Worm (Caenorhabditis elegans) whole organism, late embryonic: ENCODE results near the gene twk-10.
"Not testable (repeated sequence)": the region's sequence is repeated elsewhere in the genome, so short reads cannot be mapped to it uniquely, and the experiment has no call there.

Experiments
- C08G9.2 ChIP-seq: sonication (generic microtip); optimal IDR thresholded peaks from 2 replicates; lab custom pipeline; 2016; ENCODE audit warnings: mild to moderate bottlenecking, missing genetic modification characterization, moderate library complexity, missing compliant biosample characterization
- K02D7.2 ChIP-seq: sonication (generic microtip); optimal IDR thresholded peaks from 2 replicates; lab custom pipeline; 2017; ENCODE audit warnings: mild to moderate bottlenecking, missing genetic modification characterization, missing compliant biosample characterization
- Y22D7AL.16 ChIP-seq: sonication (generic microtip); optimal IDR thresholded peaks from 2 replicates; lab custom pipeline; 2016; ENCODE audit warnings: missing genetic modification characterization, missing compliant biosample characterization
- ceh-19 ChIP-seq: fragments of 200-800 bp; sonication (Bioruptor generic); optimal IDR thresholded peaks from 2 replicates; lab custom pipeline; 2018; ENCODE audit warnings: mild to moderate bottlenecking, missing genetic modification characterization, missing compliant biosample characterization
- ceh-24 ChIP-seq: sonication (generic microtip); optimal IDR thresholded peaks from 2 replicates; lab custom pipeline; 2016; ENCODE audit warnings: mild to moderate bottlenecking, missing genetic modification characterization, missing compliant biosample characterization
- ceh-30 ChIP-seq: fragments of 150-350 bp; optimal IDR thresholded peaks from 2 replicates; lab custom pipeline; 2014; ENCODE audit warnings: missing biosample characterization, missing genetic modification characterization
- ceh-31 ChIP-seq: sonication (generic microtip); optimal IDR thresholded peaks from 2 replicates; lab custom pipeline; 2016; ENCODE audit warnings: missing genetic modification characterization, missing compliant biosample characterization
- ceh-45 ChIP-seq: fragments of 200-800 bp; sonication (Bioruptor generic); IDR thresholded peaks from 2 replicates; pipeline ENCODE4 v1.3.6; 2022; ENCODE audit warnings: missing genetic modification reagents, missing genetic modification characterization, missing compliant biosample characterization
- ceh-48 ChIP-seq: sonication (generic microtip); optimal IDR thresholded peaks from 2 replicates; lab custom pipeline; 2016; ENCODE audit warnings: missing genetic modification characterization, inconsistent platforms, missing compliant biosample characterization
- ceh-6 ChIP-seq: fragments of 200-800 bp; sonication (Bioruptor generic); optimal IDR thresholded peaks from 2 replicates; lab custom pipeline; 2018; ENCODE audit warnings: mild to moderate bottlenecking, missing genetic modification characterization, missing compliant biosample characterization
- ceh-9 ChIP-seq: sonication (generic microtip); optimal IDR thresholded peaks from 2 replicates; lab custom pipeline; 2016; ENCODE audit warnings: mild to moderate bottlenecking, missing genetic modification characterization, inconsistent platforms, missing compliant biosample characterization
- che-1 ChIP-seq: sonication (generic microtip); optimal IDR thresholded peaks from 2 replicates; lab custom pipeline; 2016; ENCODE audit warnings: mild to moderate bottlenecking, missing genetic modification characterization, missing compliant biosample characterization
- dmd-4 ChIP-seq: sonication (generic microtip); optimal IDR thresholded peaks from 2 replicates; lab custom pipeline; 2016; ENCODE audit warnings: borderline replicate concordance, missing genetic modification characterization, missing compliant biosample characterization
- elt-2 ChIP-seq: sonication (generic microtip); optimal IDR thresholded peaks from 2 replicates; lab custom pipeline; 2016; ENCODE audit warnings: missing genetic modification reagents, missing genetic modification characterization, missing compliant biosample characterization
- elt-4 ChIP-seq: sonication (generic microtip); optimal IDR thresholded peaks from 2 replicates; lab custom pipeline; 2016; ENCODE audit warnings: missing genetic modification characterization, missing compliant biosample characterization
- ets-4 ChIP-seq: sonication (generic microtip); optimal IDR thresholded peaks from 2 replicates; lab custom pipeline; 2016; ENCODE audit warnings: missing genetic modification characterization, missing compliant biosample characterization
- eyg-1 ChIP-seq: sonication (generic microtip); optimal IDR thresholded peaks from 2 replicates; lab custom pipeline; 2016; ENCODE audit warnings: missing genotype, missing genetic modification characterization, missing compliant biosample characterization
- fax-1 ChIP-seq: sonication (generic microtip); optimal IDR thresholded peaks from 2 replicates; lab custom pipeline; 2016; ENCODE audit warnings: missing genotype, missing genetic modification characterization, missing compliant biosample characterization
- fkh-10 ChIP-seq: fragments of 150-350 bp; optimal IDR thresholded peaks from 2 replicates; lab custom pipeline; 2014; ENCODE audit warnings: missing biosample characterization, missing genetic modification reagents, missing genetic modification characterization
- fkh-6 ChIP-seq: sonication (generic microtip); optimal IDR thresholded peaks from 2 replicates; lab custom pipeline; 2016; ENCODE audit warnings: missing genetic modification characterization, missing compliant biosample characterization
- gmeb-2 ChIP-seq: sonication (generic microtip); optimal IDR thresholded peaks from 2 replicates; lab custom pipeline; 2016; ENCODE audit warnings: missing genetic modification characterization, inconsistent platforms, missing compliant biosample characterization
- hlh-13 ChIP-seq: fragments of 200-800 bp; sonication (Bioruptor generic); optimal IDR thresholded peaks from 2 replicates; lab custom pipeline; 2018; ENCODE audit warnings: mild to moderate bottlenecking, missing genetic modification characterization, missing compliant biosample characterization
- hlh-30 ChIP-seq: sonication (generic microtip); optimal IDR thresholded peaks from 2 replicates; lab custom pipeline; 2017; ENCODE audit warnings: antibody characterized with exemption, missing genetic modification characterization, missing compliant biosample characterization; ENCODE audit not compliant: insufficient read depth
- lim-6 ChIP-seq: sonication (generic microtip); optimal IDR thresholded peaks from 2 replicates; lab custom pipeline; 2016; ENCODE audit warnings: missing genetic modification characterization, missing compliant biosample characterization
- lin-11 ChIP-seq: fragments of 200-800 bp; sonication (Bioruptor generic); optimal IDR thresholded peaks from 2 replicates; lab custom pipeline; 2018; ENCODE audit warnings: mild to moderate bottlenecking, missing genetic modification characterization, missing compliant biosample characterization
- mec-3 ChIP-seq: sonication (generic microtip); optimal IDR thresholded peaks from 2 replicates; lab custom pipeline; 2016; ENCODE audit warnings: borderline replicate concordance, missing genetic modification characterization, missing compliant biosample characterization
- nfya-1 ChIP-seq: sonication (generic microtip); optimal IDR thresholded peaks from 2 replicates; lab custom pipeline; 2017; ENCODE audit warnings: missing genetic modification characterization, mild to moderate bottlenecking, missing compliant biosample characterization, antibody characterized with exemption, moderate library complexity
- odd-2 ChIP-seq: sonication (generic microtip); optimal IDR thresholded peaks from 2 replicates; lab custom pipeline; 2017; ENCODE audit warnings: antibody characterized with exemption, mild to moderate bottlenecking, missing genetic modification characterization, missing compliant biosample characterization
- pag-3 ChIP-seq: sonication (generic microtip); optimal IDR thresholded peaks from 2 replicates; lab custom pipeline; 2016; ENCODE audit warnings: missing compliant biosample characterization, missing genetic modification characterization, borderline replicate concordance
- pat-9 ChIP-seq: fragments of 200-800 bp; sonication (Bioruptor generic); optimal IDR thresholded peaks from 2 replicates; lab custom pipeline; 2018; ENCODE audit warnings: mild to moderate bottlenecking, missing genetic modification characterization, moderate library complexity, missing compliant biosample characterization
- pqm-1 ChIP-seq: sonication (generic microtip); optimal IDR thresholded peaks from 2 replicates; lab custom pipeline; 2016; ENCODE audit warnings: missing genetic modification characterization, missing compliant biosample characterization
- sox-4 ChIP-seq: sonication (generic microtip); optimal IDR thresholded peaks from 2 replicates; lab custom pipeline; 2017; ENCODE audit warnings: mild to moderate bottlenecking, missing genetic modification characterization, inconsistent platforms, missing compliant biosample characterization
- tbx-7 ChIP-seq: sonication (generic microtip); optimal IDR thresholded peaks from 2 replicates; lab custom pipeline; 2016; ENCODE audit warnings: missing genotype, missing genetic modification characterization, missing compliant biosample characterization
- unc-42 ChIP-seq: sonication (generic microtip); optimal IDR thresholded peaks from 2 replicates; lab custom pipeline; 2016; ENCODE audit warnings: missing genotype, missing genetic modification characterization, missing compliant biosample characterization
- unc-55 ChIP-seq: sonication (generic microtip); optimal IDR thresholded peaks from 2 replicates; lab custom pipeline; 2017; ENCODE audit warnings: missing biosample characterization, missing genetic modification reagents, missing genetic modification characterization
- unc-86 ChIP-seq: sonication (generic microtip); optimal IDR thresholded peaks from 2 replicates; lab custom pipeline; 2016; ENCODE audit warnings: missing genetic modification characterization, missing compliant biosample characterization

twk-10 gene

DNA sequence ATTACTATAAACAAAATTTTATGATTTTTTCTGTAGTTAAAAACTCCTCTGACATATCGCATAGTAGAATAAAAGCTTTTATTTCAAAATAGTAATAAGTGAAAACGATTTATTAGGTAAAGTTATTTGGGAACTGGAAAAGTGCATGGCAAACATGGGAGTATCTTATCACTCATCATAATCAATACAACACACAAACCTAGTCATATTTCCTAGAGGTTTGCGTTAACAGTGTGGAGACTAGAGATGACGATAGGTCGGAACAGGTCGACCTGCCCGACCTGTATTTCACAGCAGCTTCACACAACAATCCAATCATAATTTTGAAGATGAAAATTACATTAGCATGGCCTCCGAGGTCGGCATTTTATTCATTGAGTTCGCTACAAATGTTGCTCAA lies 27.9 kb downstream of the twk-10 start, which contains the start of gene EGAP9.3:
Gene EGAP9.3 (minus strand): TSS at position 131 of the 400 bp plus-strand sequence.
- TF ChIP-seq unc-55 (no peak), che-1 (tag; lab: Kevin White, UChicago) (no peak), elt-2 (no peak), ets-4 (tag; lab: Kevin White, UChicago) (no peak), hlh-13 (no peak), fkh-6 (tag; lab: Kevin White, UChicago) (no peak), unc-42 (no peak), ceh-24 (tag; lab: Kevin White, UChicago) (no peak), pag-3 (tag; lab: Kevin White, UChicago) (no peak), lin-11 (tag; lab: Kevin White, UChicago) (no peak), lim-6 (tag; lab: Kevin White, UChicago) (no peak), ceh-9 (no peak), tbx-7 (tag; lab: Kevin White, UChicago) (no peak), ceh-30 (tag; lab: Kevin White, UChicago) (no peak), Y22D7AL.16 (tag; lab: Kevin White, UChicago) (no peak), ceh-45 (GFP tag; lab: Robert Waterston, UW) (no peak), gmeb-2 (tag; lab: Kevin White, UChicago) (no peak), ceh-31 (tag; lab: Kevin White, UChicago) (no peak), dmd-4 (tag; lab: Kevin White, UChicago) (no peak), pat-9 (tag; lab: Kevin White, UChicago) (no peak)

DNA sequence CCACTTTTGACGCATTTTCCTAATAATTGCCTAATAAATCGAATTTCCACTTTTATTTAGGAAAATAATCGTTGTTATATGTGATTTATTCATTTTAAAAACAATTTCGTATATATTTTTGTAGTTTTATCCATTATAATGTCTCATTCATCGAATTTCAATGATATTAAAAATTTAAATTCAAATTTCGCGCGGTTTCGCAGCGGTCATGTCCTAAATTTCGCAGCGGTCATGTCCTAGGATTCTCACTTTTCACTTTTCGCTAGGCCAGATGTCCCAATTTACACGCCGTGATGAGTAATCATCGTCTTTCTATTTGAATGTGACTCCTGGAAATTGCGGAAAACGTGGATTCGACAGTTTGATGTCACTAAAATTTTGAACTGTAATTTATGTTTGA lies 29.6 kb downstream of the twk-10 start, which contains the start of gene ZK1055.4:
Gene ZK1055.4 (plus strand): TSS at position 301 of the 400 bp plus-strand sequence.
- not testable (repeated sequence) for TF ChIP-seq K02D7.2, sox-4, fax-1 (tag; lab: Kevin White, UChicago)

DNA sequence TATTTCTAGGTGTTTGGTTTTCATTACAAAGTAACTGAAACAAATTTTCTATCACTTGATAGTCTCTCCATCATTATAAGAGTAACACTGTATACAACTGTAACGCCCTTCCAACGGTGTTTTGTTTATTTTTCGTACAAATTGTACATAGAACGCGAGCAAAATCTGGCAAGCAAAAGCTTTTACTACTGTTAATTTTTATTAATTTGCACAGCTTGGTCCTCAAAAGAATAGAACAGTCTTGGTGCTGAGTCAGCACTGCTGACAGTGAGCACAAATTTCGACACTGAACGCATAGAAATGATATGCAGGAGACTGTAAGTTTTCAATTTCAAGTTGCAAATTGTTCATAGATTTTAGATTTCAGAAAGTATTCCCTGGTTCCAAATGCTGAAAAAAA lies 38.1 kb downstream of the twk-10 start, which contains the start of gene ZK1055.2:
Gene ZK1055.2 (plus strand): TSS at position 301 of the 400 bp plus-strand sequence.
- no peak for TF ChIP-seq eyg-1 (tag; lab: Kevin White, UChicago)
- no peak for TF ChIP-seq ceh-19
- no peak for TF ChIP-seq unc-86 (tag; lab: Kevin White, UChicago)
- TF ChIP-seq gmeb-2 (tag; lab: Kevin White, UChicago): no peak
- no peak for TF ChIP-seq elt-4 (tag; lab: Kevin White, UChicago)
- TF ChIP-seq unc-42: no peak

DNA sequence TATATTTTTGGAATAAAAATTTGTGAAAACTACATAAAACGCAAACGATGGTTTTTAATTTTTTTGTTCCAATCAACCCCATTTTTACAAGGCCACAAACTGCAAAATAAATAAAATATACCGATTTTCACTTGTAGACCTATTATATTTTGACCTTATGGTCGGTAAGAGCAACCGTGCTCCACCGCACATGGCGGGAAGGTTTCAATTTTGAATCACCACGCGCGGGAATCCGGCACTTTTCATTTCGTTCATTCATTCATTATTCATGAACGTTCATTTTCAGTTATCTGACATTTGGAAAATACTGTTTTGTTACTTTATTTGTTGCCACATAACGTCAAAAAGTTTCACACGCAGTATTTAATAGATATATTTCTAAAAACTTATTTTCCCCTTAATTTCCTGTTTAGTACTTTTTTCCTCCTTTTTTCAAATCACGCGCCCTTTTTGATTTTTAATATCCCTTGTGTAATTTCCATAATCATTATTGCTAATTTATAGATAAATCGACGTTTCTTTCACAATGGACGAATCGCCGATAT lies 41.6 kb downstream of the twk-10 start, which contains the start of gene hcp-1:
Gene hcp-1 (plus strand): TSS at position 495 of the 545 bp plus-strand sequence.
- TF ChIP-seq pat-9 (tag; lab: Kevin White, UChicago): no peak
- TF ChIP-seq pqm-1 (tag; lab: Kevin White, UChicago): no peak

DNA sequence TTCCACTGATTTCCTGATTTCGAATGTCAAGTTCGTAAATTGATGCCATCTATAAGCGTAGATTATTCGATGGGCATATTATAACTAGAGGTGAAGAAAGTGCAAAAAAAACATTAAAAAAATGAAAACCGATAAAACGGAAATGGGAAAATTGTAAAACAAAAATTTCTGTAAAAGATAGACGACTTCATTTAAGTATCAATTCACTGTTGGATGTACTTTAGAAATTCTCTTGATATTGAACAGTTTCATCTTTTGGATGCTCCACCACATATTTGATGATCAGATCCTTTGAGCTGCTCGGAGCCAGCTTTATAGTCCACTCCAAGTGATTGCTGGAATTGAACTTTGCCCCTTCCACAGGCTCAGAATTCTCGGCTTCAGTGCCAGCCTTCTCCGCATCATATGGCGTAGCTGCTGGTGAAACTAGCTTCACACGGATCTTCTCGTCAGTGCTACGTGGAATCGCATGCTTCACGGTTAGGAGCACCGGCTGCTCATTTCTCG lies 50.5 kb downstream of the twk-10 start, which contains the start of gene ZK1055.6:
Gene ZK1055.6 (minus strand): TSS at position 51 of the 507 bp plus-strand sequence.
- no peak for TF ChIP-seq mec-3
- no peak for TF ChIP-seq pag-3 (tag; lab: Kevin White, UChicago)
- no peak for TF ChIP-seq nfya-1 (tag; lab: Kevin White, UChicago)
- no peak for TF ChIP-seq fkh-10 (GFP tag; lab: Kevin White, UChicago)
- TF ChIP-seq unc-55: no peak
- TF ChIP-seq odd-2 (tag; lab: Kevin White, UChicago): no peak
- TF ChIP-seq C08G9.2 (tag; lab: Kevin White, UChicago): no peak
- TF ChIP-seq ceh-48: no peak
- no peak for TF ChIP-seq ceh-6 (GFP tag; lab: Kevin White, UChicago)
- no peak for TF ChIP-seq hlh-13
- no peak for TF ChIP-seq hlh-30 (tag; lab: Kevin White, UChicago)
- TF ChIP-seq, all 69 proteins: peak for 0
